Fruit fly (Drosophila melanogaster): Measurements from ENCODE around the gene CG31717.

The CG31717 gene

DNA sequence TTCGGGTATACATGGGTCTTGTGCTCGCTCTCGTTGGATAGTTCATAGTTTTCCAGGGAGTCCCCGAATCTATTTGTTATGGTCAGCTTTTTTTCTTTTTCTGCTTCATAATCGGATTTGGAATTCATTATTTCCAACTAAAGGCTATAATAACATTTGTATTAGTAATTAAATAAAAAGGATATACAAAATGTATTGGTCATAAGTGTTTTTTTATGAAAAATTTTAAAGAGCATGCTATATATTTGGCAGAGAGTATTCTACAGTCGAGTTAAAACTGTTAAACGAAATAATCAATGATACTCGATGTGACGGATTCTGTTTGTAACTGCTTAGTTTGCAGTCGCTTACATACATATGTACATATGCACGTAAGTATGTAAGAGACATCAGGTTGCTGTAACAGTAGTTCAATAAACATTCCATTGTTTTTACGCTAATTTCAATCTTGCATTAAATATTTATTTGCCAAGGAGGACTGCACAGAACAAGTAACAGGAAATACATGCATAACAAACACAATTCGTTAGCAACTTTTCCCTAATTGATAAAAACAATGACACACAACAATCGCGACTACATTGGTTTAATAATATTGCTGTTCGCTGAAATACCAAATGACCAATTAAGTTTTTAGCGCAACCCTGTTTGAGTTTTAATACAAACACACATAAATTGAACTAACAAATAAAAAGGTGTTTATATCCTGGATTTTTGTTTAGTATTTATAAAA, 48.7 kb downstream of the CG31717 start:
- no peak for TF ChIP-seq Myc (optimal IDR thresholded peaks at IDR 0.05)
- TF ChIP-seq Sin3A (optimal IDR thresholded peaks at IDR 0.05): no peak

- no peak for TF ChIP-seq h (optimal IDR thresholded peaks at IDR 0.05)
- TF ChIP-seq ttk (optimal IDR thresholded peaks at IDR 0.05): no peak
- no peak for TF ChIP-seq Sin3A (optimal IDR thresholded peaks at IDR 0.05)
- no peak for TF ChIP-seq insv (optimal IDR thresholded peaks at IDR 0.05)
- no peak for TF ChIP-seq psq (optimal IDR thresholded peaks at IDR 0.05)
- TF ChIP-seq Myc (optimal IDR thresholded peaks at IDR 0.05): no peak
Measured at dm6 chr2L:10299810-10300147, 49.2 kb downstream of the CG31717 start, which contains the start of gene CYLD. Gene CYLD, minus strand, starts transcription at chr2L:10299847.
